Fruit fly (Drosophila melanogaster) whole organism, adult: ENCODE results near the gene sov.

Source experiments
- CG11617 ChIP-seq: fragments of 200-800 bp; sonication (Bioruptor generic); optimal IDR thresholded peaks from 2 replicates; lab custom pipeline; 2017; ENCODE audit warnings: mild to moderate bottlenecking, missing biosample characterization, missing genetic modification reagents, missing genetic modification characterization
- CG12768 ChIP-seq: fragments of 200-800 bp; sonication (Bioruptor generic); optimal IDR thresholded peaks from 2 replicates; lab custom pipeline; 2017; ENCODE audit warnings: missing biosample characterization, missing genetic modification characterization, mild to moderate bottlenecking, moderate library complexity, missing genetic modification reagents
- CG14711 ChIP-seq: fragments of 200-800 bp; sonication (Bioruptor generic); optimal IDR thresholded peaks from 2 replicates; lab custom pipeline; 2018; ENCODE audit warnings: missing biosample characterization, mild to moderate bottlenecking, missing genetic modification characterization, moderate library complexity
- CG1620 ChIP-seq: fragments of 200-800 bp; sonication (Bioruptor generic); optimal IDR thresholded peaks from 2 replicates; lab custom pipeline; 2016; ENCODE audit warnings: missing biosample characterization, missing genetic modification characterization
- CG33017 ChIP-seq: fragments of 200-800 bp; sonication (Bioruptor generic); optimal IDR thresholded peaks from 2 replicates; lab custom pipeline; 2018; ENCODE audit warnings: missing biosample characterization, mild to moderate bottlenecking, missing genetic modification characterization, moderate library complexity
- CG5204 ChIP-seq: fragments of 200-800 bp; sonication (Bioruptor generic); optimal IDR thresholded peaks from 2 replicates; lab custom pipeline; 2016; ENCODE audit warnings: missing biosample characterization, missing genetic modification characterization
- CG7045 ChIP-seq: fragments of 200-800 bp; sonication (Bioruptor generic); optimal IDR thresholded peaks from 2 replicates; lab custom pipeline; 2017; ENCODE audit warnings: missing biosample characterization, mild to moderate bottlenecking, missing genetic modification characterization
- CG7101 ChIP-seq: fragments of 200-800 bp; sonication (Bioruptor generic); optimal IDR thresholded peaks from 2 replicates; lab custom pipeline; 2018; ENCODE audit warnings: missing biosample characterization, mild to moderate bottlenecking, missing genetic modification characterization, moderate library complexity
- Clk ChIP-seq: fragments of 200-800 bp; sonication (Bioruptor generic); optimal IDR thresholded peaks from 2 replicates; lab custom pipeline; 2017; ENCODE audit warnings: missing biosample characterization, missing genetic modification characterization
- Crg-1 ChIP-seq: fragments of 200-800 bp; sonication (Bioruptor generic); optimal IDR thresholded peaks from 2 replicates; lab custom pipeline; 2016; ENCODE audit warnings: missing biosample characterization, missing genetic modification characterization
- Hr96 ChIP-seq: fragments of 200-800 bp; sonication (Bioruptor generic); optimal IDR thresholded peaks from 2 replicates; lab custom pipeline; 2016; ENCODE audit warnings: missing biosample characterization, missing genetic modification characterization
- Mnt ChIP-seq: fragments of 200-800 bp; sonication (Bioruptor generic); optimal IDR thresholded peaks from 2 replicates; lab custom pipeline; 2016; ENCODE audit warnings: missing biosample characterization, mild to moderate bottlenecking, missing genetic modification characterization
- bab1 ChIP-seq: fragments of 200-800 bp; sonication (Bioruptor generic); optimal IDR thresholded peaks from 3 replicates; lab custom pipeline; 2019; ENCODE audit warnings: missing biosample characterization, mild to moderate bottlenecking, missing genetic modification characterization, moderate library complexity
- cic ChIP-seq: fragments of 200-800 bp; sonication (Bioruptor generic); optimal IDR thresholded peaks from 2 replicates; lab custom pipeline; 2017; ENCODE audit warnings: missing biosample characterization, mild to moderate bottlenecking, missing genetic modification characterization, moderate library complexity
- cnc ChIP-seq, 2 experiments: fragments of >200 bp; optimal IDR thresholded peaks; 2 replicates each; lab custom pipeline; 2017
- kay ChIP-seq: fragments of 200-800 bp; sonication (Bioruptor generic); peaks from one replicate; lab custom pipeline; 2016; ENCODE audit warnings: missing biosample characterization, missing genetic modification characterization, borderline replicate concordance
- ovo ChIP-seq: fragments of 200-800 bp; sonication (Bioruptor generic); optimal IDR thresholded peaks from 2 replicates; lab custom pipeline; 2016; ENCODE audit warnings: missing biosample characterization, missing genetic modification characterization
- pad ChIP-seq: fragments of 200-800 bp; sonication (Bioruptor generic); optimal IDR thresholded peaks from 3 replicates; lab custom pipeline; 2017; ENCODE audit warnings: missing biosample characterization, missing genetic modification characterization, mild to moderate bottlenecking, moderate library complexity, missing genetic modification reagents
- tj ChIP-seq: fragments of 200-800 bp; sonication (Bioruptor generic); optimal IDR thresholded peaks from 3 replicates; lab custom pipeline; 2017; ENCODE audit warnings: missing biosample characterization, mild to moderate bottlenecking, missing genetic modification characterization, moderate library complexity
- toe ChIP-seq: fragments of 200-800 bp; sonication (Bioruptor generic); optimal IDR thresholded peaks from 2 replicates; lab custom pipeline; 2016; ENCODE audit warnings: missing biosample characterization, missing genetic modification characterization

sov gene

dm6 chrX:6778068-6778467, 21.9 kb downstream of the sov start:
- TF ChIP-seq Hr96 (no peak), CG14711 (tag; lab: Kevin White, UChicago) (no peak), cic (GFP tag; lab: Kevin White, UChicago) (no peak), Clk (no peak), tj (no peak), Crg-1 (GFP tag; lab: Kevin White, UChicago) (no peak), CG5204 (GFP tag; lab: Kevin White, UChicago) (no peak), pad (GFP tag; lab: Kevin White, UChicago) (no peak), toe (GFP tag; lab: Kevin White, UChicago) (no peak), CG1620 (no peak), CG33017 (no peak), CG12768 (no peak), CG7101 (tag; lab: Kevin White, UChicago) (no peak), kay (GFP tag; lab: Kevin White, UChicago) (no peak), bab1 (no peak), CG11617 (GFP tag; lab: Kevin White, UChicago) (no peak), cnc (optimal IDR thresholded peaks at IDR 0.05; lab: Kevin White, UChicago) (no peak), Mnt (GFP tag; lab: Kevin White, UChicago) (no peak), ovo (GFP tag; lab: Kevin White, UChicago) (no peak), CG7045 (no peak)

- no peak for TF ChIP-seq pad (GFP tag; lab: Kevin White, UChicago)
- no peak for TF ChIP-seq CG11617 (GFP tag; lab: Kevin White, UChicago)
- no peak for TF ChIP-seq CG14711 (tag; lab: Kevin White, UChicago)
- TF ChIP-seq kay (GFP tag; lab: Kevin White, UChicago): no peak
- no peak for TF ChIP-seq CG33017
- TF ChIP-seq CG5204 (GFP tag; lab: Kevin White, UChicago): no peak
- no peak for TF ChIP-seq toe (GFP tag; lab: Kevin White, UChicago)
- no peak for TF ChIP-seq CG7045
- TF ChIP-seq CG12768: no peak
- no peak for TF ChIP-seq CG7101 (tag; lab: Kevin White, UChicago)
- no peak for TF ChIP-seq CG1620
These were observed 22.7 kb downstream of the sov start for dm6 chrX:6778780-6779179.

- TF ChIP-seq Hr96 (no peak), CG11617 (GFP tag; lab: Kevin White, UChicago) (peak; percentile 18)
These were observed 23.6 kb downstream of the sov start, which contains the start of gene shf for dm6 chrX:6779609-6780139. Gene shf, minus strand, starts transcription at chrX:6779659.

- TF ChIP-seq CG1620: no peak
- TF ChIP-seq pad (GFP tag; lab: Kevin White, UChicago): no peak
- no peak for TF ChIP-seq CG5204 (GFP tag; lab: Kevin White, UChicago)
- no peak for TF ChIP-seq CG33017
- TF ChIP-seq cic (GFP tag; lab: Kevin White, UChicago): no peak
These were observed 34.8 kb downstream of the sov start for dm6 chrX:6790944-6791343.

- TF ChIP-seq CG7101 (tag; lab: Kevin White, UChicago) (peak; percentile 53), CG33017 (peak; percentile 31), CG12768 (no peak), CG7045 (peak; percentile 6), CG14711 (tag; lab: Kevin White, UChicago) (peak; percentile 17)
These were observed 35.4 kb downstream of the sov start for dm6 chrX:6791531-6791930.

dm6 chrX:6792891-6793290, 36.8 kb downstream of the sov start:
- TF ChIP-seq CG12768 (no peak), pad (GFP tag; lab: Kevin White, UChicago) (no peak), Crg-1 (GFP tag; lab: Kevin White, UChicago) (no peak), CG7101 (tag; lab: Kevin White, UChicago) (no peak), CG33017 (no peak), bab1 (no peak), cnc (optimal IDR thresholded peaks at IDR 0.05; lab: Kevin White, UChicago) (no peak), Hr96 (no peak), ovo (GFP tag; lab: Kevin White, UChicago) (no peak), CG1620 (no peak), Mnt (GFP tag; lab: Kevin White, UChicago) (no peak), CG11617 (GFP tag; lab: Kevin White, UChicago) (no peak), tj (no peak), kay (GFP tag; lab: Kevin White, UChicago) (no peak), Clk (no peak), cic (GFP tag; lab: Kevin White, UChicago) (no peak), CG14711 (tag; lab: Kevin White, UChicago) (no peak), CG7045 (no peak), toe (GFP tag; lab: Kevin White, UChicago) (no peak), CG5204 (GFP tag; lab: Kevin White, UChicago) (no peak)

dm6 chrX:6793390-6793789, 37.3 kb downstream of the sov start:
- peak; percentile 76 for TF ChIP-seq pad (GFP tag; lab: Kevin White, UChicago)
- TF ChIP-seq Crg-1 (GFP tag; lab: Kevin White, UChicago): no peak
- no peak for TF ChIP-seq CG5204 (GFP tag; lab: Kevin White, UChicago)
- no peak for TF ChIP-seq tj
- TF ChIP-seq cnc (optimal IDR thresholded peaks at IDR 0.05; lab: Kevin White, UChicago): no peak
- TF ChIP-seq CG12768: no peak
- TF ChIP-seq Hr96: no peak
- peak; percentile 34 for TF ChIP-seq CG14711 (tag; lab: Kevin White, UChicago)
- no peak for TF ChIP-seq CG1620
- no peak for TF ChIP-seq Clk
- TF ChIP-seq bab1: no peak
- no peak for TF ChIP-seq toe (GFP tag; lab: Kevin White, UChicago)
- no peak for TF ChIP-seq Mnt (GFP tag; lab: Kevin White, UChicago)
- TF ChIP-seq CG11617 (GFP tag; lab: Kevin White, UChicago): no peak
- no peak for TF ChIP-seq kay (GFP tag; lab: Kevin White, UChicago)
- peak; percentile 1 for TF ChIP-seq CG7101 (tag; lab: Kevin White, UChicago)
- TF ChIP-seq ovo (GFP tag; lab: Kevin White, UChicago): no peak
- no peak for TF ChIP-seq CG33017
- TF ChIP-seq cic (GFP tag; lab: Kevin White, UChicago): no peak
- TF ChIP-seq CG7045: no peak
